Fruit fly (Drosophila melanogaster) whole organism, adult: ENCODE results near the gene ome.

Experiments
- Clk ChIP-seq: fragments of 200-800 bp; sonication (Bioruptor generic); optimal IDR thresholded peaks from 2 replicates; lab custom pipeline; 2017; ENCODE audit warnings: missing biosample characterization, missing genetic modification characterization
- tj ChIP-seq: fragments of 200-800 bp; sonication (Bioruptor generic); optimal IDR thresholded peaks from 3 replicates; lab custom pipeline; 2017; ENCODE audit warnings: missing biosample characterization, mild to moderate bottlenecking, missing genetic modification characterization, moderate library complexity

DNA sequence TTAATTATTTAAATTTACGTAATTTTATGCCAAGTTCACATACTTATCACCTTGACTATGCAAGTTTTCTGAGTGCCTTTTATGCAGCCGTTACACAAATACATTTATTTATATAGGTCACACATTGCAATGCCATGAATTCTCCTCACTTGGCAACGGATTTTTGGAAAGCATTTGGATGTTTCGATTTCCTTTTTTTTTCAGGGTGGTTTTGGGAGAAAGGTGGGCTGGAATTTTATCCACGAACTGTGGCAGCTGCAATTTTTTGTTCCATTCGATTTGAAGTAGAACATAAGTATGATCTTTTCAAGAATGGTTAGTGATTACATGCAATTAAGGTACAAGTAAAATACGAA is 109.2 kb downstream of the ome start:
- TF ChIP-seq Clk (no peak), tj (GFP tag; lab: Kevin White, UChicago) (no peak)
